Worm (Caenorhabditis elegans): ENCODE measurements around the gene srx-39.

ce11 chrV:5158302-5158701 lies 742 bp upstream of the srx-39 start, which contains the start of gene abu-15:
- TF ChIP-seq hlh-15 (tag; optimal IDR thresholded peaks at IDR 0.05) (no peak), odd-2 (tag; optimal IDR thresholded peaks at IDR 0.05) (no peak), ama-1 (optimal IDR thresholded peaks at IDR 0.05) (no peak), pag-3 (tag; optimal IDR thresholded peaks at IDR 0.05; ENCODE audit: borderline replicate concordance) (no peak), nhr-11 (tag; optimal IDR thresholded peaks at IDR 0.05) (no peak), dve-1 (tag; optimal IDR thresholded peaks at IDR 0.05) (no peak), mec-3 (tag; optimal IDR thresholded peaks at IDR 0.05; ENCODE audit: borderline replicate concordance) (no peak), pqm-1 (tag; optimal IDR thresholded peaks at IDR 0.05) (no peak), ceh-2 (tag; optimal IDR thresholded peaks at IDR 0.05) (no peak), lim-6 (tag; optimal IDR thresholded peaks at IDR 0.05) (no peak), hlh-30 (tag; optimal IDR thresholded peaks at IDR 0.05; ENCODE audit: insufficient read depth) (no peak), ceh-30 (tag; optimal IDR thresholded peaks at IDR 0.05) (no peak)
